Fruit fly (Drosophila melanogaster) ovary, adult (tissue): ENCODE measurements around the gene CG2930.

Experiments used
- CG17801 ChIP-seq: fragments of 200-800 bp; optimal IDR thresholded peaks from 2 replicates; lab custom pipeline; 2019; ENCODE audit warnings: missing biosample characterization, mild to moderate bottlenecking, missing genetic modification characterization, moderate library complexity; ENCODE audit not compliant: partially characterized antibody

The CG2930 gene

DNA sequence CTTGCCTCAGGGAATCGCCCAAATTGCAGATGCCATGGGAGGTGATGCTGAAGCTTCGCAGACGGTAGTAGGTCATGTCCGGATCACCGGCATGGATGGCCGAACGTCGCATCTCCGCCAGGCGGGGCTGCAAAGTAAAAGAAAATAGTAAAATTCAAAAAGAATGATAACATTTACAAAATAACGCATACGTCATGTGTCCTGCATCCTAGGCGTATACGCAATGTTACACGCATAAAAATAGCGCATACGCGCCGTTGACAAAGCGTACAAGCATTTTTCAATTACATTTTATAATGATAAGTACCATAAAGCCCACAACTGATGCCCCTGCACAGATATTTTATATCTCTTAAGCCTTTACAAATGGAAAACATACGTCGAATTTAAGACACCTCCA lies 33.2 kb downstream of the CG2930 start:
- TF ChIP-seq CG17801 (GFP tag; lab: Kevin White, UChicago), result no peak

DNA sequence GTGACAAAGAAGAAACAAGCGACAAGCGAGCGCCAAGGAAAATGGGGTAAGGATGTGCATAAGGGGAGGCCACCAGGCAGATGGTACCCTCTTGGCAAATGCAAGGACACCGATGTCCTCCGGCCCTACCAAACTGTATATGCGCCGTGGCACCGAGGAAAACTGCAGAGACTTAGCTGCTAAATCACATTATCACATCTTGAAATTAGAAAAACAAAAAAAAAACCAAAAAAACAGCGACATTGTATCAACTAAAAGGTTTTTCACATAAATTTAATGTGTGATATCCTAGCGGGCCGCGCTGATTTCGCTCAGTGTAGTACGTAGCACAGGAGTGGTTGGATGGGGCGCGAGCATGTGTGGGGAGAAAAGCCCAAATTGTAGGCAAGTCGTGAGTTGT lies 59.7 kb downstream of the CG2930 start:
- TF ChIP-seq CG17801 (GFP tag; lab: Kevin White, UChicago), result no peak
